Worm (Caenorhabditis elegans) whole organism, L2 larva: ENCODE data around the gene C16C10.13.

Source experiments
- C34F6.9 ChIP-seq: fragments of 150-350 bp; optimal IDR thresholded peaks from 2 replicates; lab custom pipeline; 2014; ENCODE audit warnings: missing biosample characterization, missing genetic modification characterization
- F13H6.1 ChIP-seq: sonication (generic microtip); optimal IDR thresholded peaks from 2 replicates; lab custom pipeline; 2016; ENCODE audit warnings: missing genetic modification characterization, missing compliant biosample characterization
- R02D3.7 ChIP-seq: fragments of 150-350 bp; optimal IDR thresholded peaks from 2 replicates; lab custom pipeline; 2014; ENCODE audit warnings: missing biosample characterization, missing genetic modification characterization
- Y55F3AM.14 ChIP-seq: fragments of 200-800 bp; sonication (Bioruptor generic); optimal IDR thresholded peaks from 2 replicates; lab custom pipeline; 2018; ENCODE audit warnings: mild to moderate bottlenecking, missing genetic modification characterization, missing compliant biosample characterization
- ZK546.5 ChIP-seq: sonication (generic microtip); optimal IDR thresholded peaks from 2 replicates; lab custom pipeline; 2017; ENCODE audit warnings: missing biosample characterization, missing genetic modification characterization
- alr-1 ChIP-seq: fragments of 150-350 bp; optimal IDR thresholded peaks from 2 replicates; lab custom pipeline; 2014; ENCODE audit warnings: missing biosample characterization, missing genetic modification characterization
- aly-2 ChIP-seq: fragments of 150-350 bp; optimal IDR thresholded peaks from 2 replicates; lab custom pipeline; 2014; ENCODE audit warnings: missing biosample characterization, missing genetic modification characterization
- blmp-1 ChIP-seq: sonication (generic microtip); optimal IDR thresholded peaks from 2 replicates; lab custom pipeline; 2017; ENCODE audit warnings: missing genetic modification characterization, mild to moderate bottlenecking, missing compliant biosample characterization, antibody characterized with exemption, moderate library complexity; ENCODE audit not compliant: insufficient read depth
- ceh-16 ChIP-seq: fragments of 150-350 bp; optimal IDR thresholded peaks from 2 replicates; lab custom pipeline; 2014; ENCODE audit warnings: missing biosample characterization, missing genetic modification characterization
- crh-2 ChIP-seq: sonication (generic microtip); optimal IDR thresholded peaks from 2 replicates; lab custom pipeline; 2017; ENCODE audit warnings: missing biosample characterization, missing genetic modification characterization
- dmd-4 ChIP-seq: sonication (generic microtip); optimal IDR thresholded peaks from 2 replicates; lab custom pipeline; 2017; ENCODE audit warnings: missing biosample characterization, missing genetic modification characterization
- egl-27 ChIP-seq: sonication (generic microtip); optimal IDR thresholded peaks from 3 replicates; lab custom pipeline; 2017; ENCODE audit warnings: missing biosample characterization, missing genetic modification reagents, missing genetic modification characterization
- elt-1 ChIP-seq: fragments of 150-350 bp; optimal IDR thresholded peaks from 2 replicates; lab custom pipeline; 2014; ENCODE audit warnings: missing biosample characterization, missing genetic modification characterization
- elt-3 ChIP-seq: sonication (generic microtip); optimal IDR thresholded peaks from 2 replicates; lab custom pipeline; 2017; ENCODE audit warnings: missing biosample characterization, missing genetic modification characterization
- fos-1 ChIP-seq: fragments of 150-350 bp; optimal IDR thresholded peaks from 2 replicates; lab custom pipeline; 2014; ENCODE audit warnings: missing biosample characterization, missing genetic modification characterization
- lin-11 ChIP-seq: fragments of 150-350 bp; sonication (generic microtip); optimal IDR thresholded peaks from 2 replicates; lab custom pipeline; 2014; ENCODE audit warnings: missing biosample characterization, missing genetic modification characterization, inconsistent platforms, mixed read lengths
- lin-13 ChIP-seq: fragments of 150-350 bp; optimal IDR thresholded peaks from 2 replicates; lab custom pipeline; 2014; ENCODE audit warnings: missing biosample characterization, missing genetic modification reagents, missing genetic modification characterization
- lin-39 ChIP-seq: fragments of 150-350 bp; optimal IDR thresholded peaks from 2 replicates; lab custom pipeline; 2014; ENCODE audit warnings: missing biosample characterization, missing genetic modification reagents, missing genetic modification characterization
- lsy-2 ChIP-seq, 2 experiments: fragments of 150-350 bp in 1 of 2; sonication (generic microtip) in 1 of 2; optimal IDR thresholded peaks; 2 replicates each; lab custom pipeline; 2014 to 2017; ENCODE audit warnings: missing biosample characterization in 2 of 2, missing genetic modification characterization in 2 of 2
- mab-5 ChIP-seq: fragments of 150-350 bp; optimal IDR thresholded peaks from 2 replicates; lab custom pipeline; 2014; ENCODE audit warnings: missing biosample characterization, missing genetic modification characterization
- mdl-1 ChIP-seq, 2 experiments: fragments of 150-350 bp in 1 of 2; sonication (generic microtip) in 1 of 2; optimal IDR thresholded peaks; 2 replicates each; lab custom pipeline; 2017; ENCODE audit warnings: missing biosample characterization in 2 of 2, missing genetic modification characterization in 2 of 2
- nhr-11 ChIP-seq: fragments of 150-350 bp; optimal IDR thresholded peaks from 2 replicates; lab custom pipeline; 2014; ENCODE audit warnings: missing biosample characterization, missing genetic modification characterization
- nhr-12 ChIP-seq: fragments of 150-350 bp; optimal IDR thresholded peaks from 2 replicates; lab custom pipeline; 2014; ENCODE audit warnings: missing biosample characterization, missing genetic modification characterization
- nhr-129 ChIP-seq: fragments of 150-350 bp; optimal IDR thresholded peaks from 2 replicates; lab custom pipeline; 2014; ENCODE audit warnings: missing biosample characterization, missing genetic modification characterization
- nhr-21 ChIP-seq: fragments of 150-350 bp; optimal IDR thresholded peaks from 2 replicates; lab custom pipeline; 2014; ENCODE audit warnings: missing biosample characterization, missing genetic modification characterization
- nhr-25 ChIP-seq: fragments of 150-350 bp; sonication (generic microtip); optimal IDR thresholded peaks from 3 replicates; lab custom pipeline; 2014; ENCODE audit warnings: missing biosample characterization, missing genetic modification characterization
- nhr-6 ChIP-seq: fragments of 150-350 bp; optimal IDR thresholded peaks from 2 replicates; lab custom pipeline; 2014; ENCODE audit warnings: missing biosample characterization, missing genetic modification characterization
- sem-4 ChIP-seq: fragments of 150-350 bp; optimal IDR thresholded peaks from 2 replicates; lab custom pipeline; 2014; ENCODE audit warnings: missing biosample characterization, missing genetic modification reagents, missing genetic modification characterization
- skn-1 ChIP-seq: sonication (generic microtip); optimal IDR thresholded peaks from 2 replicates; lab custom pipeline; 2017; ENCODE audit warnings: missing biosample characterization, missing genetic modification characterization
- sma-9 ChIP-seq, 2 experiments: fragments of 150-350 bp in 1 of 2; sonication (generic microtip) in 1 of 2; optimal IDR thresholded peaks; 2 replicates each; lab custom pipeline; 2014 to 2016; ENCODE audit warnings: missing genetic modification characterization in 2 of 2, mild to moderate bottlenecking in 1 of 2, missing biosample characterization in 1 of 2, missing compliant biosample characterization in 1 of 2, missing genetic modification reagents in 1 of 2, moderate library complexity in 1 of 2
- unc-39 ChIP-seq: fragments of 150-350 bp; optimal IDR thresholded peaks from 2 replicates; lab custom pipeline; 2014; ENCODE audit warnings: missing biosample characterization, missing genetic modification characterization
- unc-55 ChIP-seq: fragments of 150-350 bp; sonication (generic microtip); optimal IDR thresholded peaks from 3 replicates; lab custom pipeline; 2014; ENCODE audit warnings: missing biosample characterization, missing genetic modification reagents, missing genetic modification characterization
- ztf-4 ChIP-seq: fragments of 150-350 bp; optimal IDR thresholded peaks from 2 replicates; lab custom pipeline; 2014; ENCODE audit warnings: missing biosample characterization, missing genetic modification characterization

The C16C10.13 gene

ce11 chrIII:4187845-4188244 lies 11.6 kb downstream of the C16C10.13 start, which contains the start of gene R74.2:
R74.2 (plus strand) TSS chrIII:4188160.
- no peak for TF ChIP-seq unc-39 (tag; lab: Kevin White, UChicago)
- no peak for TF ChIP-seq skn-1
- TF ChIP-seq nhr-25: peak; percentile 41
- no peak for TF ChIP-seq R02D3.7 (tag; lab: Kevin White, UChicago)
- TF ChIP-seq blmp-1 (tag; lab: Kevin White, UChicago): peak; percentile 75
- no peak for TF ChIP-seq Y55F3AM.14 (GFP tag; lab: Kevin White, UChicago)

- no peak for TF ChIP-seq ZK546.5 (tag; lab: Kevin White, UChicago)
- TF ChIP-seq lin-39 (tag; lab: Kevin White, UChicago): no peak
- TF ChIP-seq fos-1 (tag; lab: Kevin White, UChicago): peak; percentile 17
- TF ChIP-seq blmp-1 (tag; lab: Kevin White, UChicago): peak; percentile 84
- no peak for TF ChIP-seq aly-2
- no peak for TF ChIP-seq F13H6.1 (tag; lab: Kevin White, UChicago)
- no peak for TF ChIP-seq R02D3.7 (tag; lab: Kevin White, UChicago)
- TF ChIP-seq lin-11 (tag; lab: Kevin White, UChicago): no peak
Measured at ce11 chrIII:4189602-4190001, 13.4 kb downstream of the C16C10.13 start.

- TF ChIP-seq sem-4 (tag; lab: Kevin White, UChicago): no peak
- no peak for TF ChIP-seq elt-1 (tag; lab: Kevin White, UChicago)
- no peak for TF ChIP-seq lsy-2 (tag; optimal IDR thresholded peaks at IDR 0.05; lab: Kevin White, UChicago)
- TF ChIP-seq alr-1 (tag; lab: Kevin White, UChicago): no peak
- TF ChIP-seq dmd-4 (tag; lab: Kevin White, UChicago): no peak
- no peak for TF ChIP-seq unc-55
- no peak for TF ChIP-seq F13H6.1 (tag; lab: Kevin White, UChicago)
- TF ChIP-seq mab-5 (tag; lab: Kevin White, UChicago): no peak
- TF ChIP-seq elt-3 (tag; lab: Kevin White, UChicago): no peak
- no peak for TF ChIP-seq crh-2
- TF ChIP-seq skn-1: no peak
- no peak for TF ChIP-seq ztf-4 (tag; lab: Kevin White, UChicago)
- no peak for TF ChIP-seq nhr-12 (tag; lab: Kevin White, UChicago)
- TF ChIP-seq nhr-129: no peak
Measured at ce11 chrIII:4190241-4190640, 14.0 kb downstream of the C16C10.13 start, which contains the start of gene spp-28. spp-28 (minus strand) TSS chrIII:4190341.

- TF ChIP-seq mdl-1 (tag; optimal IDR thresholded peaks at IDR 0.05; lab: Kevin White, UChicago) (peak in 1 of 2 experiments; percentile 2), fos-1 (tag; lab: Kevin White, UChicago) (peak; percentile 97), crh-2 (peak; percentile 74), egl-27 (tag; lab: Kevin White, UChicago) (no peak), C34F6.9 (tag; lab: Kevin White, UChicago) (peak; percentile 87), mab-5 (tag; lab: Kevin White, UChicago) (peak; percentile 16), skn-1 (no peak), lin-11 (tag; lab: Kevin White, UChicago) (no peak), nhr-21 (tag; lab: Kevin White, UChicago) (no peak), nhr-129 (peak; percentile 66), lin-39 (tag; lab: Kevin White, UChicago) (no peak), lsy-2 (tag; optimal IDR thresholded peaks at IDR 0.05; lab: Kevin White, UChicago) (peak; percentile 8 to 55), sma-9 (GFP tag; optimal IDR thresholded peaks at IDR 0.05; lab: Kevin White, UChicago) (peak; percentile 12), sma-9 (tag; optimal IDR thresholded peaks at IDR 0.05; lab: Kevin White, UChicago) (no peak), lin-13 (GFP tag; lab: Kevin White, UChicago) (peak; percentile 29), ceh-16 (tag; lab: Kevin White, UChicago) (no peak), nhr-6 (tag; lab: Kevin White, UChicago) (no peak), ztf-4 (tag; lab: Kevin White, UChicago) (peak; percentile 23), unc-55 (peak; percentile 94), blmp-1 (tag; lab: Kevin White, UChicago) (no peak), nhr-11 (tag; lab: Kevin White, UChicago) (no peak)
Measured at ce11 chrIII:4191091-4191638, 14.9 kb downstream of the C16C10.13 start, which contains the start of gene dnj-16. dnj-16 (plus strand) TSS chrIII:4191141.
